Fruit fly (Drosophila melanogaster) whole organism, wandering third instar larva: Measurements from ENCODE around the gene CG4553.

Source experiments
- Abd-B ChIP-seq: fragments of >200 bp; optimal IDR thresholded peaks from 2 replicates; lab custom pipeline; 2017; ENCODE audit warnings: missing biosample characterization, missing genetic modification characterization
- Dif ChIP-seq: fragments of 200-275, 200-300 bp; sonication (Bioruptor generic); optimal IDR thresholded peaks from 2 replicates; lab custom pipeline; 2018; ENCODE audit warnings: missing biosample characterization, missing genetic modification characterization; ENCODE audit not compliant: partially characterized antibody
- Mio ChIP-seq: sonication (Bioruptor generic); optimal IDR thresholded peaks from 2 replicates; lab custom pipeline; 2016; ENCODE audit warnings: missing biosample characterization, missing genetic modification characterization
- Myc ChIP-seq: fragments of >200 bp; optimal IDR thresholded peaks from 2 replicates; lab custom pipeline; 2017
- OdsH ChIP-seq: fragments of 200-800 bp; sonication (Bioruptor generic); optimal IDR thresholded peaks from 2 replicates; lab custom pipeline; 2016; ENCODE audit warnings: missing biosample characterization, mild to moderate bottlenecking, missing genetic modification characterization
- dmrt93B ChIP-seq: fragments of 200-800 bp; sonication (Bioruptor generic); optimal IDR thresholded peaks from 2 replicates; lab custom pipeline; 2018; ENCODE audit warnings: missing biosample characterization, mild to moderate bottlenecking, missing genetic modification characterization
- dsf ChIP-seq: sonication (Bioruptor generic); optimal IDR thresholded peaks from 2 replicates; lab custom pipeline; 2016; ENCODE audit warnings: missing biosample characterization, missing genetic modification characterization, borderline replicate concordance
- foxo ChIP-seq, 2 experiments: fragments of 200-800 bp; sonication (Bioruptor generic); optimal IDR thresholded peaks; 2 replicates in 1 of 2; 3 replicates in 1 of 2; lab custom pipeline; 2016 to 2017; ENCODE audit warnings: missing biosample characterization in 2 of 2, missing genetic modification characterization in 2 of 2
- lola ChIP-seq: fragments of >200 bp; optimal IDR thresholded peaks from 2 replicates; lab custom pipeline; 2017; ENCODE audit warnings: missing biosample characterization, missing genetic modification characterization
- psq ChIP-seq: fragments of 200-800 bp; sonication (Bioruptor generic); optimal IDR thresholded peaks from 3 replicates; lab custom pipeline; 2017; ENCODE audit warnings: missing biosample characterization, mild to moderate bottlenecking, missing genetic modification characterization, moderate library complexity
- sage ChIP-seq: fragments of 200-800 bp; sonication (Bioruptor generic); optimal IDR thresholded peaks from 2 replicates; lab custom pipeline; 2016; ENCODE audit warnings: missing biosample characterization, mild to moderate bottlenecking, missing genetic modification characterization
- tai ChIP-seq: sonication (Bioruptor generic); optimal IDR thresholded peaks from 2 replicates; lab custom pipeline; 2016; ENCODE audit warnings: missing biosample characterization, missing genetic modification characterization

DNA sequence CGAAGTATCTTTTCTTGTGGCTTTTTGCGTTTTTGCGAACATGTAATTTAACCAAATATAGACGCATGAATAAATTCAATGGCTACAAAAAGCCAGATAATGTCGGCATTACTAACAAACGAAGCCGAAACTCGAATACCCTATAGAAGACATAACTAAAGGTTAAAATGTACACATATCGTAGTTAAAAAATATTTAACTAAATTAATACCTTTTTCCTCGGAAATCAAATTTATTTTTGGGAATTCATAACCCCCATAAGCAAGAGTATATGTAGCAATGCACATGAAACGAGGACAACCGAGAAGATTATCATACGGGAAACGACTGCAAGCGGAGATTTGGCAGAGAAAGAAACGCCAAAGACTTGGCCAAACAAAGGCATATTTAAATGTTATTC lies 15.0 kb downstream of the CG4553 start:
- TF ChIP-seq dmrt93B (GFP tag; lab: Kevin White, UChicago) (peak; percentile 3), psq (GFP tag; lab: Kevin White, UChicago) (peak; percentile 27), dsf (no peak), Myc (lab: Kevin White, UChicago) (no peak), OdsH (GFP tag; lab: Kevin White, UChicago) (peak; percentile 52), foxo (GFP tag; optimal IDR thresholded peaks at IDR 0.05; lab: Kevin White, UChicago) (peak in 1 of 2 experiments; percentile 41), tai (GFP tag; lab: Kevin White, UChicago) (no peak), Mio (GFP tag; lab: Kevin White, UChicago) (no peak), sage (GFP tag; lab: Kevin White, UChicago) (no peak), Dif (no peak), Abd-B (GFP tag; lab: Kevin White, UChicago) (no peak), lola (GFP tag; lab: Kevin White, UChicago) (no peak)
